Worm (Caenorhabditis elegans): ENCODE measurements around the gene cht-3.

The cht-3 gene

DNA sequence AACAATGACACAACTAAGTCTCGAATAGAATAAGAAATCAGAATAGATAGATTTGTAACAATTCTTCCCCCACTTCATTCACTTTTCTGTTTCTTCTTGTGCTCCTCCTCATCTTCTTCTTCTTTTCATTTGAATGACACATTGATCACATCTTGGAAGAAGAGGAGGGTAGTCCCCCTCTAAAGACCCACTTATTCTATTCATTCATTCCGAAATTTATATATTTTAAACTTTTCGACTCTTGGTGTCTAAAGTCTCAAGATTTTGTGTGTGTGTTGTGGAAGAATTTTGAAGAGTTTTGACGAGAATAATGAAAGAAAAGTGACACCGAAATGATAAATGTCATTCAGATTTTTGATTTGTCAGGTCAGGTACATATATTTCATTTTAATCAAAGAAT is 12.4 kb upstream of the cht-3 start:
- TF ChIP-seq fkh-2 (tag; optimal IDR thresholded peaks at IDR 0.05) (no peak), nhr-76 (tag; optimal IDR thresholded peaks at IDR 0.05) (no peak), snpc-4 (tag; optimal IDR thresholded peaks at IDR 0.05) (no peak), sea-2 (GFP tag; optimal IDR thresholded peaks at IDR 0.05) (no peak), lin-39 (tag; optimal IDR thresholded peaks at IDR 0.05) (no peak), nhr-67 (tag; optimal IDR thresholded peaks at IDR 0.05) (no peak), egl-5 (tag; optimal IDR thresholded peaks at IDR 0.05) (no peak)

DNA sequence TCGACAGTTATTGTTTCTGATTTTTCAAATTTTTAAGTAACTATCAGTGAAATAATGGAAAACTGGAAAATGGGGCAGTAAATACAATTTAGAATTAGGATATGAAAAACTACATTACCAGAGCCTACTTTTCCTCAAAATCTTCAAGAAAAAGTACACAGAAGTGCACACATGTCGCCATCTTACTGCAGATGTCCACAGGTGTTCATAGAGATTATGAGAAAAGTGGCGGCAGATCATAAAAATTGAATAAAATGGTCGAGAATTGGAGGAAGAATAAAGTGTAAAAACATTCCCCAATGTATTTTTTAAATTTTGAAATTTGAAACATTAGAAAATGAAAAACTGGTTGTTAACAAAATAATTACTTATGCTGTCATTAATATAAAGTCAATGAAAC is 5.5 kb upstream of the cht-3 start:
- no peak for TF ChIP-seq unc-39 (tag; optimal IDR thresholded peaks at IDR 0.05)
- TF ChIP-seq skn-1 (tag; optimal IDR thresholded peaks at IDR 0.05) = no peak
- no peak for TF ChIP-seq nhr-28 (tag; optimal IDR thresholded peaks at IDR 0.05)
- TF ChIP-seq zag-1 (tag; optimal IDR thresholded peaks at IDR 0.05) = no peak
- TF ChIP-seq egl-5 (tag; optimal IDR thresholded peaks at IDR 0.05) = no peak
- TF ChIP-seq egl-27 (tag; optimal IDR thresholded peaks at IDR 0.05) = no peak
- TF ChIP-seq ceh-16 (tag; optimal IDR thresholded peaks at IDR 0.05) = no peak
- TF ChIP-seq nhr-12 (tag; optimal IDR thresholded peaks at IDR 0.05) = no peak
- TF ChIP-seq elt-2 (tag; optimal IDR thresholded peaks at IDR 0.05) = no peak
- no peak for TF ChIP-seq nhr-76 (tag; optimal IDR thresholded peaks at IDR 0.05)
- no peak for TF ChIP-seq jun-1 (tag; optimal IDR thresholded peaks at IDR 0.05)
- TF ChIP-seq unc-62 (GFP tag; optimal IDR thresholded peaks at IDR 0.05) = no peak
- no peak for TF ChIP-seq nhr-67 (tag; optimal IDR thresholded peaks at IDR 0.05)
- TF ChIP-seq hmg-11 (tag; optimal IDR thresholded peaks at IDR 0.05) = no peak
- TF ChIP-seq lin-15B (tag; optimal IDR thresholded peaks at IDR 0.05) = no peak

ce11 chrIV:6999206-6999605 is 4.2 kb upstream of the cht-3 start, which contains the start of gene C25A8.5:
C25A8.5 (plus strand) TSS chrIV:6999506.
- no peak for TF ChIP-seq ama-1 (optimal IDR thresholded peaks at IDR 0.05)
- TF ChIP-seq nhr-76 (tag; optimal IDR thresholded peaks at IDR 0.05) = no peak
- TF ChIP-seq ceh-82 (tag; optimal IDR thresholded peaks at IDR 0.05) = no peak
- TF ChIP-seq R02D3.7 (tag; optimal IDR thresholded peaks at IDR 0.05) = no peak
- no peak for TF ChIP-seq ceh-16 (tag; optimal IDR thresholded peaks at IDR 0.05)
- TF ChIP-seq lin-39 (tag; optimal IDR thresholded peaks at IDR 0.05) = no peak

DNA sequence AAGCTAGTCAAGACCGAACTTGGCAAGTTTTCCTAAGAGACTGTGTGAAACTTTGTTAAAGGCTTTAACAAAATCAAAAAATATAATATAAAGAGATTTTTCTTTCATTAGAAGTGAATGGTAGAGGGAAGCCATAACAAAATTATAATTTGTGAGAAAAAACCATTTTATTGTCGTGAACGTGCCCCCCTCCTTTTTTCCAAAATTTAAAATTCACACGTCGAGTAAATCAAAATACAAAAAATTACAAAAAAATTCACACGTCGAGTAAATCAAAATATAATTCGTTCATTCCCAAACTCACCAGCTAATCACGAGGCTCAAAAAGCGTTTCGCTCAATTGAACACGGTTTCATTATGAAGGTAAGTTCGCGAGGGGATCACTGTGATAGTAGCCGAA is 6.1 kb downstream of the cht-3 start, which contains the start of gene C25A8.2:
TSS of gene C25A8.2 (plus strand) at position 301 of the 400 bp plus-strand sequence.
- no peak for TF ChIP-seq egl-5 (tag; optimal IDR thresholded peaks at IDR 0.05)
- no peak for TF ChIP-seq fos-1 (tag; optimal IDR thresholded peaks at IDR 0.05)
- no peak for TF ChIP-seq nhr-77 (tag; optimal IDR thresholded peaks at IDR 0.05)
- TF ChIP-seq snpc-4 (tag; optimal IDR thresholded peaks at IDR 0.05) = no peak
- no peak for TF ChIP-seq lin-39 (tag; optimal IDR thresholded peaks at IDR 0.05)
- no peak for TF ChIP-seq fkh-10 (GFP tag; optimal IDR thresholded peaks at IDR 0.05)
- TF ChIP-seq pha-4 (tag; optimal IDR thresholded peaks at IDR 0.05) = no peak

DNA sequence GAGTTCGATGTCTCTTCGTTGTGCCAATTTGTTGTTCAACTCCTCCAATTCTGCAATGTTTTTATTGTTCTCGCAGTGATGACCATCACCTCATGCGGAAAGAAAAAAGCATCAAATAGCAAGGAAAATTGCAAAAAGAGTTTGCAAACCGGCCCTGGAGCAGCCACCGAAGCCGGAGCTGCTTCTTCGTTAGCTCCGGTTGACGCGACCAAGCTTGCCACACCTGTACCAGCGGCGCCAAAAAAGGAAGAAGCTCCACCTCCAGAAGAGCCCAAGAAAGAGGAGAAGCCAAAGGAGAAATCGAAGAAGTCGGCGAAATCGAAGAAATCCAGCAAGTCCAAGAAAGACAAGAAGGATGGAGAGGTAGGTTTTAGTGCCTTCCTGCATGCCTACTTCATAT is 6.8 kb downstream of the cht-3 start:
- TF ChIP-seq R02D3.7 (tag; optimal IDR thresholded peaks at IDR 0.05) = no peak
- TF ChIP-seq nhr-25 (tag; optimal IDR thresholded peaks at IDR 0.05) = no peak
- TF ChIP-seq fkh-10 (GFP tag; optimal IDR thresholded peaks at IDR 0.05) = no peak
- no peak for TF ChIP-seq elt-2 (tag; optimal IDR thresholded peaks at IDR 0.05)
- no peak for TF ChIP-seq nfya-1 (tag; optimal IDR thresholded peaks at IDR 0.05; ENCODE audit: insufficient read depth)
- TF ChIP-seq mdl-1 (tag; optimal IDR thresholded peaks at IDR 0.05) = no peak
- no peak for TF ChIP-seq nhr-12 (tag; optimal IDR thresholded peaks at IDR 0.05)
- no peak for TF ChIP-seq hmg-11 (tag; optimal IDR thresholded peaks at IDR 0.05)
- TF ChIP-seq ceh-28 (tag; optimal IDR thresholded peaks at IDR 0.05) = no peak
- TF ChIP-seq unc-39 (tag; optimal IDR thresholded peaks at IDR 0.05) = no peak
- no peak for TF ChIP-seq nhr-28 (tag; optimal IDR thresholded peaks at IDR 0.05)
- TF ChIP-seq ceh-82 (tag; optimal IDR thresholded peaks at IDR 0.05) = no peak

DNA sequence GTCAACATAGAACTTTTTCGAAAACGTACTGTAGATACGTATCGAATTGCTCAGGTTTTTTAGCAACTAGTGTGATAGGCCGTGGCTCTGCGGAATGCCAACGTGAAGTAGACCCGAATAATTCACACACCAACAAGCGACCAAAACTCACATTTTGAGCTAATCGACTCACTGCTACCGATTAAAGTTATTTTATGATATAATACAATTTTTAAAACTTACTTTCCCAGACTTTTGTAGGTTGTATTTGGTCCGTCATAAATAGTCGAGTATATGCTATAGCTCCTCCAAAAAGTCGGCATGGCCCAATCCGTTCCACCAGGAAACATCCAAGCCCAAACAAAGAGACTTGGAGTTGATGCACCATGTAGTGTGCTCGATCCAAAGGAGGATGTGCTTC is 7.4 kb downstream of the cht-3 start, which contains the start of gene C25A8.1:
TSS of gene C25A8.1 (plus strand) at position 301 of the 400 bp plus-strand sequence.
- no peak for TF ChIP-seq sea-2 (GFP tag; optimal IDR thresholded peaks at IDR 0.05)
- no peak for TF ChIP-seq ceh-16 (tag; optimal IDR thresholded peaks at IDR 0.05)
- no peak for TF ChIP-seq elt-3 (tag; optimal IDR thresholded peaks at IDR 0.05)
- TF ChIP-seq fkh-10 (GFP tag; optimal IDR thresholded peaks at IDR 0.05) = no peak
- no peak for TF ChIP-seq ceh-82 (tag; optimal IDR thresholded peaks at IDR 0.05)

Data from whole organism, L3 larva.